Worm (Caenorhabditis elegans): ENCODE measurements around the gene T13B5.9.

ce11 chrII:1100719-1101118 lies 3.6 kb downstream of the T13B5.9 start, which contains the start of gene pho-14:
- TF ChIP-seq unc-39 (tag; optimal IDR thresholded peaks at IDR 0.05): no peak
- no peak for TF ChIP-seq R02D3.7 (tag; optimal IDR thresholded peaks at IDR 0.05)
